Worm (Caenorhabditis elegans) whole organism, L4 larva: ENCODE results near the gene F22H10.11.

Experiments used
- D1046.2 ChIP-seq: fragments of 200-800 bp; sonication (Bioruptor generic); IDR thresholded peaks from 2 replicates; pipeline ENCODE4 v1.3.6; 2022; ENCODE audit warnings: missing genetic modification characterization, missing compliant biosample characterization
- F10B5.3 ChIP-seq: sonication (generic microtip); optimal IDR thresholded peaks from 2 replicates; lab custom pipeline; 2016; ENCODE audit warnings: mild to moderate bottlenecking, missing genetic modification characterization, missing compliant biosample characterization
- F49E8.2 ChIP-seq: sonication (generic microtip); optimal IDR thresholded peaks from 2 replicates; lab custom pipeline; 2016; ENCODE audit warnings: missing compliant biosample characterization, mild to moderate bottlenecking, missing genetic modification characterization, borderline replicate concordance
- R02D3.7 ChIP-seq: fragments of 150-350 bp; sonication (generic microtip); optimal IDR thresholded peaks from 3 replicates; lab custom pipeline; 2014; ENCODE audit warnings: missing biosample characterization, missing genetic modification characterization
- Y105C5A.15 ChIP-seq: fragments of 200-800 bp; sonication (Bioruptor generic); IDR thresholded peaks from 2 replicates; pipeline ENCODE4 v1.3.6; 2022; ENCODE audit warnings: missing genetic modification characterization, missing compliant biosample characterization
- ZK337.2 ChIP-seq: fragments of 200-800 bp; sonication (Bioruptor generic); IDR thresholded peaks from 2 replicates; pipeline ENCODE4 v1.3.6; 2022; ENCODE audit warnings: missing genetic modification reagents, missing genetic modification characterization, missing compliant biosample characterization
- ZK546.5 ChIP-seq, 2 experiments: sonication (generic microtip); optimal IDR thresholded peaks; 2 replicates each; lab custom pipeline; 2017; ENCODE audit warnings: missing biosample characterization in 2 of 2, missing genetic modification characterization in 2 of 2
- aly-2 ChIP-seq: sonication (generic microtip); optimal IDR thresholded peaks from 2 replicates; lab custom pipeline; 2018; ENCODE audit warnings: missing biosample characterization, missing genetic modification characterization
- ama-1 ChIP-seq: fragments of 150-350 bp; optimal IDR thresholded peaks from 2 replicates; lab custom pipeline; 2014; ENCODE audit warnings: inconsistent platforms, mixed read lengths
- arid-1 ChIP-seq: fragments of 200-800 bp; sonication (Bioruptor generic); conservative IDR thresholded peaks from 2 replicates; pipeline ENCODE4 v1.3.6; 2022; ENCODE audit warnings: missing genetic modification reagents, missing genetic modification characterization, missing compliant biosample characterization
- ceh-28 ChIP-seq: fragments of 150-350 bp; optimal IDR thresholded peaks from 2 replicates; lab custom pipeline; 2014; ENCODE audit warnings: missing biosample characterization, missing genetic modification reagents, missing genetic modification characterization
- ceh-62 ChIP-seq: sonication (generic microtip); optimal IDR thresholded peaks from 2 replicates; lab custom pipeline; 2017; ENCODE audit warnings: missing biosample characterization, missing genetic modification characterization
- ctbp-1 ChIP-seq: fragments of 200-800 bp; sonication (Bioruptor generic); IDR thresholded peaks from 2 replicates; pipeline ENCODE4 v1.3.6; 2022; ENCODE audit warnings: missing genetic modification reagents, missing genetic modification characterization, missing compliant biosample characterization
- daf-16 ChIP-seq, 3 experiments: sonication (generic microtip); optimal IDR thresholded peaks; 2 replicates each; lab custom pipeline; 2016 to 2017; ENCODE audit warnings: missing genetic modification characterization in 3 of 3, missing genetic modification reagents in 3 of 3, mild to moderate bottlenecking in 2 of 3, missing compliant biosample characterization in 2 of 3, missing biosample characterization in 1 of 3, moderate library complexity in 1 of 3
- daf-8 ChIP-seq: fragments of 200-800 bp; sonication (Bioruptor generic); IDR thresholded peaks from 2 replicates; pipeline ENCODE4 v1.3.6; 2022; ENCODE audit warnings: missing genetic modification characterization, missing compliant biosample characterization
- dmd-6 ChIP-seq: fragments of 200-800 bp; sonication (Bioruptor generic); IDR thresholded peaks from 2 replicates; pipeline ENCODE4 v1.3.6; 2022; ENCODE audit warnings: missing genetic modification reagents, missing genetic modification characterization, missing compliant biosample characterization
- egl-43 ChIP-seq: fragments of 200-800 bp; sonication (Bioruptor generic); IDR thresholded peaks from 2 replicates; pipeline ENCODE4 v1.3.6; 2022; ENCODE audit warnings: missing genetic modification reagents, missing genetic modification characterization, missing compliant biosample characterization
- hlh-11 ChIP-seq: fragments of 200-800 bp; sonication (Bioruptor generic); optimal IDR thresholded peaks from 2 replicates; lab custom pipeline; 2018; ENCODE audit warnings: mild to moderate bottlenecking, missing genetic modification characterization, missing compliant biosample characterization
- lin-15B ChIP-seq: fragments of 150-350 bp; sonication (generic microtip); optimal IDR thresholded peaks from 3 replicates; lab custom pipeline; 2014; ENCODE audit warnings: missing biosample characterization, missing genetic modification characterization
- lin-29 ChIP-seq: fragments of 200-800 bp; sonication (Bioruptor generic); IDR thresholded peaks from 2 replicates; pipeline ENCODE4 v1.3.6; 2022; ENCODE audit warnings: missing genetic modification reagents, missing genetic modification characterization, missing compliant biosample characterization
- lir-3 ChIP-seq: sonication (generic microtip); optimal IDR thresholded peaks from 2 replicates; lab custom pipeline; 2016; ENCODE audit warnings: mild to moderate bottlenecking, missing genetic modification characterization, missing compliant biosample characterization
- madf-5 ChIP-seq, 2 experiments: fragments of 200-800 bp; sonication (Bioruptor generic); IDR thresholded peaks; 2 replicates each; pipeline ENCODE4 v1.3.6; 2022; ENCODE audit warnings: missing compliant biosample characterization in 2 of 2, missing genetic modification characterization in 2 of 2
- madf-9 ChIP-seq: fragments of 200-800 bp; sonication (Bioruptor generic); conservative IDR thresholded peaks from 2 replicates; pipeline ENCODE4 v1.3.6; 2022; ENCODE audit warnings: missing genetic modification reagents, missing genetic modification characterization, missing compliant biosample characterization
- mxl-3 ChIP-seq: fragments of 200-800 bp; sonication (Bioruptor generic); optimal IDR thresholded peaks from 2 replicates; lab custom pipeline; 2018; ENCODE audit warnings: mild to moderate bottlenecking, missing genetic modification characterization, missing compliant biosample characterization
- nhr-10 ChIP-seq: fragments of 150-350 bp; optimal IDR thresholded peaks from 2 replicates; lab custom pipeline; 2014; ENCODE audit warnings: missing biosample characterization, missing genetic modification characterization
- nhr-11 ChIP-seq: fragments of 150-350 bp; optimal IDR thresholded peaks from 2 replicates; lab custom pipeline; 2014; ENCODE audit warnings: missing biosample characterization, missing genetic modification characterization
- nhr-237 ChIP-seq: sonication (generic microtip); optimal IDR thresholded peaks from 2 replicates; lab custom pipeline; 2017; ENCODE audit warnings: missing biosample characterization, missing genetic modification characterization
- nhr-28 ChIP-seq: fragments of 150-350 bp; optimal IDR thresholded peaks from 2 replicates; lab custom pipeline; 2014; ENCODE audit warnings: missing biosample characterization, missing genetic modification characterization
- nhr-76 ChIP-seq: fragments of 150-350 bp; optimal IDR thresholded peaks from 2 replicates; lab custom pipeline; 2014; ENCODE audit warnings: missing biosample characterization, missing genetic modification characterization
- pha-4 ChIP-seq, 2 experiments: fragments of 150-350 bp in 1 of 2; fragments of 200-800 bp in 1 of 2; sonication (Bioruptor generic) in 1 of 2; IDR thresholded peaks in 1 of 2; optimal IDR thresholded peaks in 1 of 2; 2 replicates each; pipeline versions ENCODE4 v1.3.6 to Lab custom; 2014 to 2022; ENCODE audit warnings: missing genetic modification characterization in 2 of 2, missing genetic modification reagents in 2 of 2, missing biosample characterization in 1 of 2, missing compliant biosample characterization in 1 of 2
- set-16 ChIP-seq: fragments of 200-800 bp; sonication (Bioruptor generic); IDR thresholded peaks from 2 replicates; pipeline ENCODE4 v1.3.6; 2022; ENCODE audit warnings: missing genetic modification reagents, missing genetic modification characterization, missing compliant biosample characterization
- unc-62 ChIP-seq, 3 experiments: fragments of 150-350 bp in 1 of 3; sonication (generic microtip); optimal IDR thresholded peaks in 2 of 3; peaks in 1 of 3; 1 replicate in 1 of 3; 2 replicates in 2 of 3; lab custom pipeline; 2014 to 2017; ENCODE audit warnings: missing biosample characterization in 3 of 3, missing genetic modification characterization in 3 of 3, missing genetic modification reagents in 3 of 3, missing genotype in 1 of 3
- zag-1 ChIP-seq: fragments of 150-350 bp; optimal IDR thresholded peaks from 2 replicates; lab custom pipeline; 2014; ENCODE audit warnings: missing biosample characterization, missing genetic modification characterization
- zfp-2 ChIP-seq: sonication (generic microtip); optimal IDR thresholded peaks from 2 replicates; lab custom pipeline; 2016; ENCODE audit warnings: mild to moderate bottlenecking, missing genetic modification characterization, missing compliant biosample characterization
- zfp-3 ChIP-seq: fragments of 200-800 bp; sonication (Bioruptor generic); conservative IDR thresholded peaks from 2 replicates; pipeline ENCODE4 v1.3.6; 2022; ENCODE audit warnings: missing genetic modification reagents, missing genetic modification characterization, missing compliant biosample characterization
- ztf-7 ChIP-seq: fragments of 150-350 bp; optimal IDR thresholded peaks from 2 replicates; lab custom pipeline; 2014; ENCODE audit warnings: missing biosample characterization, missing genetic modification characterization

F22H10.11 gene

ce11 chrX:16658309-16658708 is 29.5 kb downstream of the F22H10.11 start:
- TF ChIP-seq nhr-237 (tag; lab: Kevin White, UChicago) (no peak), mxl-3 (GFP tag; lab: Kevin White, UChicago) (peak; percentile 22), madf-5 (GFP tag; IDR thresholded peaks at IDR 0.05; lab: Robert Waterston, UW) (no peak), dmd-6 (GFP tag; lab: Robert Waterston, UW) (no peak), unc-62 (GFP tag; optimal IDR thresholded peaks at IDR 0.05 in 1 of 2; lab: Kevin White, UChicago) (peak in 1 of 2 experiments; percentile 60), unc-62 (tag; optimal IDR thresholded peaks at IDR 0.05; lab: Kevin White, UChicago) (no peak), arid-1 (GFP tag; lab: Robert Waterston, UW) (no peak), lin-15B (tag; lab: Kevin White, UChicago) (no peak), hlh-11 (tag; lab: Kevin White, UChicago) (no peak), nhr-28 (peak; percentile 3)

- TF ChIP-seq hlh-11 (tag; lab: Kevin White, UChicago), result peak; percentile 42
- no peak for TF ChIP-seq egl-43 (GFP tag; lab: Robert Waterston, UW)
- no peak for TF ChIP-seq nhr-11 (tag; lab: Kevin White, UChicago)
- TF ChIP-seq daf-16 (GFP tag; optimal IDR thresholded peaks at IDR 0.05; lab: Kevin White, UChicago), result peak in 1 of 2 experiments; percentile 11
- no peak for TF ChIP-seq daf-16 (tag; optimal IDR thresholded peaks at IDR 0.05; lab: Kevin White, UChicago)
- TF ChIP-seq set-16 (GFP tag; lab: Robert Waterston, UW), result peak; percentile 42; the same call in 1 of the 2 replicates
Measured at ce11 chrX:16655283-16655682, 32.6 kb downstream of the F22H10.11 start.

DNA sequence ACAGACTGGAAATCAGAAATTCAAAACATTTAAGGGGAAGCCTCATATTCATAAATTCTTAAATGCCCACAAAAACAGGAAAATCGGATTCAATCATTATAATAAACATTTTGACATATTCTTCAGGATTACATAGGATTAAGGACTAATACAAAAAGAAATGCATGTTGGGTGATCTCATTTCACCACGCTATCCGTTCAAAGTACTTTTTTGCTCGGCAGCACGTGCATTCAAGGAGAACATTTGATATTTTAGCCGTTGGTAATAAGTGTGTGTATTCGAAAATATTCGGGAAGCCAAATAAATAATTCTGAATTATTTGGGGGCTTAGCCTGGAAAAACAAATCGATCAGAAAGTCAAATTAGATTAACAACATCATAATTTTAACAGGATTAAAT is 37.2 kb downstream of the F22H10.11 start:
- TF ChIP-seq Y105C5A.15 (GFP tag; lab: Robert Waterston, UW) (no peak), egl-43 (GFP tag; lab: Robert Waterston, UW) (no peak), aly-2 (tag; lab: Kevin White, UChicago) (no peak), zag-1 (no peak), D1046.2 (GFP tag; lab: Robert Waterston, UW) (no peak), nhr-237 (tag; lab: Kevin White, UChicago) (no peak), lir-3 (tag; lab: Kevin White, UChicago) (no peak), nhr-10 (tag; lab: Kevin White, UChicago) (no peak), nhr-76 (no peak), ZK337.2 (GFP tag; lab: Robert Waterston, UW) (no peak), F49E8.2 (tag; lab: Kevin White, UChicago) (no peak), ztf-7 (tag; lab: Kevin White, UChicago) (no peak), ama-1 (lab: Kevin White, UChicago) (no peak), ceh-28 (tag; lab: Kevin White, UChicago) (no peak), ceh-62 (tag; lab: Kevin White, UChicago) (no peak)

ce11 chrX:16648773-16649172 is 39.1 kb downstream of the F22H10.11 start:
- TF ChIP-seq zfp-3 (no peak), lir-3 (tag; lab: Kevin White, UChicago) (no peak), lin-29 (GFP tag; lab: Robert Waterston, UW) (no peak), hlh-11 (tag; lab: Kevin White, UChicago) (no peak), Y105C5A.15 (GFP tag; lab: Robert Waterston, UW) (no peak), F10B5.3 (tag; lab: Kevin White, UChicago) (no peak), pha-4 (GFP tag; IDR thresholded peaks at IDR 0.05; lab: Robert Waterston, UW) (no peak), pha-4 (tag; optimal IDR thresholded peaks at IDR 0.05; lab: Kevin White, UChicago) (no peak)

ce11 chrX:16647222-16647621 is 40.6 kb downstream of the F22H10.11 start:
- TF ChIP-seq ceh-28 (tag; lab: Kevin White, UChicago), result no peak
- TF ChIP-seq hlh-11 (tag; lab: Kevin White, UChicago), result peak; percentile 35
- TF ChIP-seq madf-9, result no peak
- TF ChIP-seq daf-8 (GFP tag; lab: Robert Waterston, UW), result no peak
- peak; percentile 9 for TF ChIP-seq nhr-28
- TF ChIP-seq ctbp-1 (GFP tag; lab: Robert Waterston, UW), result no peak
- TF ChIP-seq zfp-2 (tag; lab: Kevin White, UChicago), result no peak
- TF ChIP-seq ZK546.5 (tag; optimal IDR thresholded peaks at IDR 0.05; lab: Kevin White, UChicago), result no peak
- no peak for TF ChIP-seq lin-15B (tag; lab: Kevin White, UChicago)
- TF ChIP-seq R02D3.7 (tag; lab: Kevin White, UChicago), result no peak
- TF ChIP-seq mxl-3 (GFP tag; lab: Kevin White, UChicago), result peak; percentile 42
- TF ChIP-seq, all 104 proteins: peak for 3
